Worm (Caenorhabditis elegans) whole organism, L4 larva: ENCODE data around the gene sre-42.
A peak's percentile ranks its signal among the peaks of the same experiment; 100 is the strongest.

ENCODE experiments used
- F26F4.8 ChIP-seq: fragments of 200-800 bp; sonication (Bioruptor generic); conservative IDR thresholded peaks from 2 replicates; pipeline ENCODE4 v1.3.6; 2022; ENCODE audit warnings: missing genetic modification characterization, missing compliant biosample characterization
- R02D3.7 ChIP-seq: fragments of 150-350 bp; sonication (generic microtip); optimal IDR thresholded peaks from 3 replicates; lab custom pipeline; 2014; ENCODE audit warnings: missing biosample characterization, missing genetic modification characterization
- T26A8.4 ChIP-seq: fragments of 200-800 bp; sonication (Bioruptor generic); IDR thresholded peaks from 2 replicates; pipeline ENCODE4 v1.3.6; 2022; ENCODE audit warnings: missing genetic modification characterization, missing compliant biosample characterization
- Y105C5A.15 ChIP-seq: fragments of 200-800 bp; sonication (Bioruptor generic); IDR thresholded peaks from 2 replicates; pipeline ENCODE4 v1.3.6; 2022; ENCODE audit warnings: missing genetic modification characterization, missing compliant biosample characterization
- Y5F2A.4 ChIP-seq: fragments of 200-800 bp; sonication (Bioruptor generic); optimal IDR thresholded peaks from 2 replicates; lab custom pipeline; 2018; ENCODE audit warnings: mild to moderate bottlenecking, missing genetic modification characterization, missing compliant biosample characterization
- ZK337.2 ChIP-seq: fragments of 200-800 bp; sonication (Bioruptor generic); IDR thresholded peaks from 2 replicates; pipeline ENCODE4 v1.3.6; 2022; ENCODE audit warnings: missing genetic modification reagents, missing genetic modification characterization, missing compliant biosample characterization
- aha-1 ChIP-seq: fragments of 150-350 bp; peaks from one replicate; lab custom pipeline; 2014; ENCODE audit warnings: missing biosample characterization, missing genetic modification characterization
- arid-1 ChIP-seq: fragments of 200-800 bp; sonication (Bioruptor generic); conservative IDR thresholded peaks from 2 replicates; pipeline ENCODE4 v1.3.6; 2022; ENCODE audit warnings: missing genetic modification reagents, missing genetic modification characterization, missing compliant biosample characterization
- attf-4 ChIP-seq: sonication (generic microtip); optimal IDR thresholded peaks from 3 replicates; lab custom pipeline; 2017; ENCODE audit warnings: missing biosample characterization, missing genetic modification characterization
- ceh-28 ChIP-seq: fragments of 150-350 bp; optimal IDR thresholded peaks from 2 replicates; lab custom pipeline; 2014; ENCODE audit warnings: missing biosample characterization, missing genetic modification reagents, missing genetic modification characterization
- ceh-32 ChIP-seq: sonication (generic microtip); optimal IDR thresholded peaks from 2 replicates; lab custom pipeline; 2016; ENCODE audit warnings: mild to moderate bottlenecking, missing genetic modification characterization, missing compliant biosample characterization; ENCODE audit not compliant: poor library complexity
- ceh-62 ChIP-seq: sonication (generic microtip); optimal IDR thresholded peaks from 2 replicates; lab custom pipeline; 2017; ENCODE audit warnings: missing biosample characterization, missing genetic modification characterization
- ceh-82 ChIP-seq: sonication (generic microtip); optimal IDR thresholded peaks from 2 replicates; lab custom pipeline; 2017; ENCODE audit warnings: missing biosample characterization, missing genetic modification characterization
- cey-2 ChIP-seq: sonication (generic microtip); optimal IDR thresholded peaks from 3 replicates; lab custom pipeline; 2017; ENCODE audit warnings: missing genetic modification characterization, mild to moderate bottlenecking, missing compliant biosample characterization, antibody characterized with exemption, borderline replicate concordance; ENCODE audit not compliant: insufficient read depth
- ctbp-1 ChIP-seq: fragments of 200-800 bp; sonication (Bioruptor generic); IDR thresholded peaks from 2 replicates; pipeline ENCODE4 v1.3.6; 2022; ENCODE audit warnings: missing genetic modification reagents, missing genetic modification characterization, missing compliant biosample characterization
- dmd-8 ChIP-seq: fragments of 200-800 bp; sonication (Bioruptor generic); IDR thresholded peaks from 2 replicates; pipeline ENCODE4 v1.3.6; 2022; ENCODE audit warnings: missing genetic modification characterization, missing compliant biosample characterization
- fos-1 ChIP-seq: fragments of 150-350 bp; optimal IDR thresholded peaks from 2 replicates; lab custom pipeline; 2014; ENCODE audit warnings: missing biosample characterization, missing genetic modification characterization
- gei-8 ChIP-seq: fragments of 200-800 bp; sonication (Bioruptor generic); optimal IDR thresholded peaks from 2 replicates; lab custom pipeline; 2018; ENCODE audit warnings: mild to moderate bottlenecking, missing genetic modification characterization, missing compliant biosample characterization
- hlh-30 ChIP-seq: sonication (generic microtip); optimal IDR thresholded peaks from 2 replicates; lab custom pipeline; 2017; ENCODE audit warnings: antibody characterized with exemption, mild to moderate bottlenecking, missing genetic modification characterization, missing compliant biosample characterization; ENCODE audit not compliant: insufficient read depth
- jun-1 ChIP-seq: fragments of 150-350 bp; optimal IDR thresholded peaks from 2 replicates; lab custom pipeline; 2014; ENCODE audit warnings: missing biosample characterization, missing genetic modification reagents, missing genetic modification characterization
- lin-13 ChIP-seq: fragments of 150-350 bp; optimal IDR thresholded peaks from 2 replicates; lab custom pipeline; 2014; ENCODE audit warnings: missing biosample characterization, missing genetic modification reagents, missing genetic modification characterization
- lin-15B ChIP-seq: fragments of 150-350 bp; sonication (generic microtip); optimal IDR thresholded peaks from 3 replicates; lab custom pipeline; 2014; ENCODE audit warnings: missing biosample characterization, missing genetic modification characterization
- madf-9 ChIP-seq: fragments of 200-800 bp; sonication (Bioruptor generic); conservative IDR thresholded peaks from 2 replicates; pipeline ENCODE4 v1.3.6; 2022; ENCODE audit warnings: missing genetic modification reagents, missing genetic modification characterization, missing compliant biosample characterization
- mdl-1 ChIP-seq, 2 experiments: fragments of 150-350 bp in 1 of 2; sonication (generic microtip) in 1 of 2; optimal IDR thresholded peaks; 2 replicates each; lab custom pipeline; 2014 to 2017; ENCODE audit warnings: missing biosample characterization in 2 of 2, missing genetic modification characterization in 2 of 2
- mes-2 ChIP-seq: sonication (generic microtip); optimal IDR thresholded peaks from 2 replicates; lab custom pipeline; 2016; ENCODE audit warnings: missing genotype, mild to moderate bottlenecking, missing genetic modification characterization, missing compliant biosample characterization; ENCODE audit not compliant: poor library complexity, severe bottlenecking
- nhr-10 ChIP-seq: fragments of 150-350 bp; optimal IDR thresholded peaks from 2 replicates; lab custom pipeline; 2014; ENCODE audit warnings: missing biosample characterization, missing genetic modification characterization
- nhr-102 ChIP-seq: sonication (generic microtip); optimal IDR thresholded peaks from 2 replicates; lab custom pipeline; 2016; ENCODE audit warnings: mild to moderate bottlenecking, missing genetic modification characterization, moderate library complexity, missing compliant biosample characterization
- nhr-237 ChIP-seq: sonication (generic microtip); optimal IDR thresholded peaks from 2 replicates; lab custom pipeline; 2017; ENCODE audit warnings: missing biosample characterization, missing genetic modification characterization
- nhr-28 ChIP-seq: fragments of 150-350 bp; optimal IDR thresholded peaks from 2 replicates; lab custom pipeline; 2014; ENCODE audit warnings: missing biosample characterization, missing genetic modification characterization
- pqm-1 ChIP-seq: sonication (generic microtip); optimal IDR thresholded peaks from 2 replicates; lab custom pipeline; 2017; ENCODE audit warnings: missing biosample characterization, missing genetic modification characterization
- rbr-2 ChIP-seq: sonication (generic microtip); optimal IDR thresholded peaks from 2 replicates; lab custom pipeline; 2016; ENCODE audit warnings: missing genotype, missing genetic modification characterization, missing compliant biosample characterization
- snpc-4 ChIP-seq: fragments of 150-350 bp; optimal IDR thresholded peaks from 2 replicates; lab custom pipeline; 2014; ENCODE audit warnings: missing biosample characterization, missing genetic modification characterization
- zfp-3 ChIP-seq: fragments of 200-800 bp; sonication (Bioruptor generic); conservative IDR thresholded peaks from 2 replicates; pipeline ENCODE4 v1.3.6; 2022; ENCODE audit warnings: missing genetic modification reagents, missing genetic modification characterization, missing compliant biosample characterization
- zip-11 ChIP-seq: fragments of 200-800 bp; sonication (Bioruptor generic); IDR thresholded peaks from 2 replicates; pipeline ENCODE4 v1.3.6; 2022; ENCODE audit warnings: missing genetic modification characterization, missing compliant biosample characterization
- zip-2 ChIP-seq: fragments of 150-350 bp; optimal IDR thresholded peaks from 2 replicates; lab custom pipeline; 2014; ENCODE audit warnings: missing biosample characterization, missing genetic modification characterization
- ztf-11 ChIP-seq: fragments of 150-350 bp; optimal IDR thresholded peaks from 2 replicates; lab custom pipeline; 2014; ENCODE audit warnings: missing biosample characterization, missing genetic modification characterization

Gene sre-42

DNA sequence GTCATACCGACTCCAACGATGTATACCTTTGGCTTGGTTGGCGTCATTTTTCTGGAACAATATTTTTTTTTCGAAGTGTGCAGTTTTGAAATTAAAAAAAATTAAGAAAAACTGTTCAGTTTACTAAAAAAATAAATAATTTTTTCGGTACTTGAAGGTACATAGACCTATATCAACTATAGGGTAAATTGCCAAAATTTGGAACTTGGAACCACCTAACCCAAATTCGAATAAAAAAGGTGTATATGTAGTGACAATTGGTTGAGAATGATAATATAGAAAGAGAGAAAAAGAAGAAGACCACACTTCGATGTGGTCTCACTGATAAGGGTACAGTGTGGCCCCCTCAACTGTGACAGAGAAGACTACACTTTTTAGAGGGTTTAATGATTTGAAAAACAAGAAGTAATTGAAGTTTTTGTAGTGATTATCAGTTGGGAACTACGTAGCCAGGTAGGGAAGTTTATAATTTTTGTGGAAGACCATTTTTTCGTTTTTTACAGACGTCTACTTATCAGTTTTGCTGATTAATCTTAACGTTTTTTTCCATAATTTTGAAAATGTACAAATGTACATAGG is 39.1 kb upstream of the sre-42 start, which contains the start of gene daf-22 (continued):
- no peak for TF ChIP-seq lin-15B (tag; lab: Kevin White, UChicago)
- no peak for TF ChIP-seq zip-2 (tag; lab: Kevin White, UChicago)
- TF ChIP-seq cey-2 (tag; lab: Kevin White, UChicago): peak; percentile 40
- TF ChIP-seq nhr-102 (tag; lab: Kevin White, UChicago): peak; percentile 6
- no peak for TF ChIP-seq ceh-62 (tag; lab: Kevin White, UChicago)
- peak; percentile 100 for TF ChIP-seq nhr-28 (tag; lab: Kevin White, UChicago)
- peak; percentile 76 for TF ChIP-seq pqm-1 (tag; lab: Kevin White, UChicago)
- no peak for TF ChIP-seq rbr-2
- no peak for TF ChIP-seq zfp-3 (GFP tag; lab: Robert Waterston, UW)
- no peak for TF ChIP-seq zip-11 (GFP tag; lab: Robert Waterston, UW)
- TF ChIP-seq lin-13 (GFP tag; lab: Kevin White, UChicago): no peak
- peak; percentile 45 for TF ChIP-seq mes-2 (tag; lab: Kevin White, UChicago)
- TF ChIP-seq ceh-28 (tag; lab: Kevin White, UChicago): no peak

DNA sequence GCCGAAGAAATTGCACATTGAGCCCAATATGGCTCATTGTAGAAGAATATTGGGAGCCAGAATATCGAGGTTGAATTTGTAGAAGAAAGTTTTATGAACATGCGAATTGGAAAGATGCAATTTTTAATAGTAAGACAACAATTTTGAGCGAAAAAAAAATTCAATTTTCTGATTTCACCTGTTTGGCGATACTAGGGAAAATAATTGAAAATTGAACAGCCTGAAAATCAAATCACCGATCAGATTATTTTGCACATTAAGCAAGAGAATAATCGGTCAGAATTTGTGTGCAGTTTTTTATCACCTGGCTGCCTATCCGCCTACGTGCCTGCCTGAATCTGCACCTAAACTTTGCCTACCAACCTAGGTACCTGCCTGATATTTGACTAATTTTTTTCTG is 33.8 kb upstream of the sre-42 start, which contains the start of gene sre-26:
Gene sre-26 (minus strand): TSS at position 101 of the 400 bp plus-strand sequence.
- TF ChIP-seq nhr-10 (tag; lab: Kevin White, UChicago) (no peak), madf-9 (GFP tag; lab: Robert Waterston, UW) (no peak), ztf-11 (no peak), zip-2 (tag; lab: Kevin White, UChicago) (no peak), Y5F2A.4 (GFP tag; lab: Kevin White, UChicago) (no peak), F26F4.8 (no peak), aha-1 (no peak), snpc-4 (tag; lab: Kevin White, UChicago) (no peak)

DNA sequence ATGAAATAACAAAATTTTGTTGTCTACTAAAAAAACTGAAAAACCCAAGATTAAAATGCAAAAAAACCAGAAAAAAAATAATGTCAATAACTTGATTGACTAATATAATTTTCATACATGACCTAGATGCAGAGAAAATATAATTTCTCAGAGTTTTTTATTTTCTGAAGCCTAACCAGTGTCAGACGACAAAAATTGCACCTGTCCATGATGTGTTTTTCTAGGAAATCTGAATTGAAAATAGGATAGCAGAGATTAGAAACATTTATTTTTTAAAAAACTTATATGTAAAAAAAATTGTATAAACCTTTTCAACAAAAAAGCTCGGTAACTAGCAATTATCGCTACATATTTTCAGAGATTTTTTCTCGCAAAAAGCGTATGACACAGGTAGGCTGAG is 31.3 kb upstream of the sre-42 start:
- TF ChIP-seq gei-8 (no peak), mdl-1 (tag; optimal IDR thresholded peaks at IDR 0.05; lab: Kevin White, UChicago) (no peak), ceh-32 (tag; lab: Kevin White, UChicago) (no peak), hlh-30 (tag; lab: Kevin White, UChicago) (no peak), ZK337.2 (GFP tag; lab: Robert Waterston, UW) (no peak), nhr-28 (tag; lab: Kevin White, UChicago) (no peak), zip-11 (GFP tag; lab: Robert Waterston, UW) (no peak), nhr-237 (no peak), ctbp-1 (GFP tag; lab: Robert Waterston, UW) (no peak), attf-4 (tag; lab: Kevin White, UChicago) (no peak), dmd-8 (GFP tag; lab: Robert Waterston, UW) (no peak), rbr-2 (no peak), jun-1 (no peak), fos-1 (tag; lab: Kevin White, UChicago) (no peak), T26A8.4 (no peak), cey-2 (tag; lab: Kevin White, UChicago) (no peak), ceh-82 (tag; lab: Kevin White, UChicago) (no peak), ceh-62 (tag; lab: Kevin White, UChicago) (no peak), R02D3.7 (tag; lab: Kevin White, UChicago) (no peak), Y105C5A.15 (GFP tag; lab: Robert Waterston, UW) (no peak)

DNA sequence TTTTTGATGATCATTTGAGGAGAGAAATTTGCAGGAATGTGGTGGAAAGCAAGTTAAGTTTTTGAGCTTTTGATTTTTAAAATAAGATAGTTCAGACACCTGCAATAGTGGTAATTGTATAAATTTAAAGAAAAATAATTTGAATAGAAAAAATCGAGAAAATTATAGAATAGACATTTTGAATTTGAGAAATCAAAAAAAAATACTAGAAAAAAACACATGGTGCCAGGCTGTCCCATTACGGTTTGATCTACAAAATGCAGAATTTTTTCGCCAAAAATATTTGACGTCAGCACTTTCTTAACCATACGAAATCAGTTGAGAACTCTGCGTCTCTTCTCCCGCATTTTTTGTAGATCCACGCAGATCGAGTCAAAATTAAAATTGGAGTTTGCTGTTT is 30.8 kb upstream of the sre-42 start, which contains the start of gene sre-27:
Gene sre-27 (minus strand): TSS at position 101 of the 400 bp plus-strand sequence.
- TF ChIP-seq ceh-32 (tag; lab: Kevin White, UChicago): no peak
- TF ChIP-seq ctbp-1 (GFP tag; lab: Robert Waterston, UW): no peak
- no peak for TF ChIP-seq snpc-4 (tag; lab: Kevin White, UChicago)
- TF ChIP-seq gei-8: no peak
- TF ChIP-seq rbr-2: no peak
- TF ChIP-seq arid-1 (GFP tag; lab: Robert Waterston, UW): no peak
